Worm (Caenorhabditis elegans) whole organism, L4 larva: Measurements from ENCODE around the gene arle-14.

Source experiments
- ceh-20 ChIP-seq: fragments of 200-800 bp; sonication (Bioruptor generic); IDR thresholded peaks from 2 replicates; pipeline ENCODE4 v1.3.6; 2022; ENCODE audit warnings: missing genetic modification reagents, missing genetic modification characterization, missing compliant biosample characterization
- dmd-8 ChIP-seq: fragments of 200-800 bp; sonication (Bioruptor generic); IDR thresholded peaks from 2 replicates; pipeline ENCODE4 v1.3.6; 2022; ENCODE audit warnings: missing genetic modification characterization, missing compliant biosample characterization
- egl-27 ChIP-seq: sonication (generic microtip); optimal IDR thresholded peaks from 3 replicates; lab custom pipeline; 2017; ENCODE audit warnings: missing biosample characterization, missing genetic modification reagents, missing genetic modification characterization
- fkh-10 ChIP-seq: fragments of 150-350 bp; optimal IDR thresholded peaks from 2 replicates; lab custom pipeline; 2014; ENCODE audit warnings: missing biosample characterization, missing genetic modification reagents, missing genetic modification characterization
- fos-1 ChIP-seq: fragments of 150-350 bp; optimal IDR thresholded peaks from 2 replicates; lab custom pipeline; 2014; ENCODE audit warnings: missing biosample characterization, missing genetic modification characterization
- hlh-30 ChIP-seq: sonication (generic microtip); optimal IDR thresholded peaks from 2 replicates; lab custom pipeline; 2017; ENCODE audit warnings: antibody characterized with exemption, mild to moderate bottlenecking, missing genetic modification characterization, missing compliant biosample characterization; ENCODE audit not compliant: insufficient read depth
- lir-3 ChIP-seq: sonication (generic microtip); optimal IDR thresholded peaks from 2 replicates; lab custom pipeline; 2016; ENCODE audit warnings: mild to moderate bottlenecking, missing genetic modification characterization, missing compliant biosample characterization
- nhr-11 ChIP-seq: fragments of 150-350 bp; optimal IDR thresholded peaks from 2 replicates; lab custom pipeline; 2014; ENCODE audit warnings: missing biosample characterization, missing genetic modification characterization
- pha-4 ChIP-seq, 2 experiments: fragments of 150-350 bp in 1 of 2; fragments of 200-800 bp in 1 of 2; sonication (Bioruptor generic) in 1 of 2; IDR thresholded peaks in 1 of 2; optimal IDR thresholded peaks in 1 of 2; 2 replicates each; pipeline versions ENCODE4 v1.3.6 to Lab custom; 2014 to 2022; ENCODE audit warnings: missing genetic modification characterization in 2 of 2, missing genetic modification reagents in 2 of 2, missing biosample characterization in 1 of 2, missing compliant biosample characterization in 1 of 2
- spr-3 ChIP-seq: fragments of 200-800 bp; sonication (Bioruptor generic); optimal IDR thresholded peaks from 2 replicates; lab custom pipeline; 2018; ENCODE audit warnings: mild to moderate bottlenecking, missing genetic modification characterization, missing compliant biosample characterization
- unc-39 ChIP-seq: sonication (generic microtip); optimal IDR thresholded peaks from 2 replicates; lab custom pipeline; 2017; ENCODE audit warnings: missing biosample characterization, missing genetic modification characterization
- zfp-2 ChIP-seq: sonication (generic microtip); optimal IDR thresholded peaks from 2 replicates; lab custom pipeline; 2016; ENCODE audit warnings: mild to moderate bottlenecking, missing genetic modification characterization, missing compliant biosample characterization

ce11 chrIII:5729367-5729766 is 36.7 kb downstream of the arle-14 start:
- TF ChIP-seq egl-27 (tag; lab: Kevin White, UChicago) (no peak), pha-4 (GFP tag; IDR thresholded peaks at IDR 0.05; lab: Robert Waterston, UW) (no peak), pha-4 (tag; optimal IDR thresholded peaks at IDR 0.05; lab: Kevin White, UChicago) (no peak), fkh-10 (GFP tag; lab: Kevin White, UChicago) (no peak), hlh-30 (no peak), ceh-20 (no peak), zfp-2 (tag; lab: Kevin White, UChicago) (no peak), dmd-8 (GFP tag; lab: Robert Waterston, UW) (no peak), lir-3 (no peak), unc-39 (tag; lab: Kevin White, UChicago) (no peak), nhr-11 (tag; lab: Kevin White, UChicago) (no peak), spr-3 (GFP tag; lab: Kevin White, UChicago) (no peak), fos-1 (tag; lab: Kevin White, UChicago) (no peak)
